Fruit fly (Drosophila melanogaster) whole organism, embryonic: ENCODE data around the gene Pp2C1.

ENCODE experiments used
- Abd-B ChIP-seq: fragments of 200-800 bp; sonication (Bioruptor generic); optimal IDR thresholded peaks from 2 replicates; lab custom pipeline; 2018; ENCODE audit warnings: missing biosample characterization, mild to moderate bottlenecking, missing genetic modification characterization, moderate library complexity
- CG10209 ChIP-seq: fragments of 200-800 bp; sonication (Bioruptor generic); optimal IDR thresholded peaks from 3 replicates; lab custom pipeline; 2017; ENCODE audit warnings: missing biosample characterization, mild to moderate bottlenecking, missing genetic modification characterization, missing genetic modification reagents
- CG11696 ChIP-seq: fragments of 200-800 bp; sonication (Bioruptor generic); IDR thresholded peaks from 2 replicates; pipeline ENCODE4 v1.3.6; 2022; ENCODE audit warnings: missing biosample characterization, missing genetic modification characterization
- CG1233 ChIP-seq: fragments of 200-800 bp; sonication (Bioruptor generic); optimal IDR thresholded peaks from 4 replicates; lab custom pipeline; 2018; ENCODE audit warnings: missing biosample characterization, mild to moderate bottlenecking, missing genetic modification characterization
- CG12769 ChIP-seq: fragments of 200-800 bp; sonication (Bioruptor generic); optimal IDR thresholded peaks from 2 replicates; lab custom pipeline; 2019; ENCODE audit warnings: missing biosample characterization, mild to moderate bottlenecking, missing genetic modification characterization, moderate library complexity
- CG16813 ChIP-seq: fragments of 200-800 bp; sonication (Bioruptor generic); IDR thresholded peaks from 3 replicates; pipeline ENCODE4 v1.3.6; 2022; ENCODE audit warnings: missing biosample characterization, missing genetic modification characterization; ENCODE audit not compliant: partially characterized antibody
- CG16863 ChIP-seq: fragments of 200-800 bp; sonication (Bioruptor generic); optimal IDR thresholded peaks from 3 replicates; lab custom pipeline; 2016; ENCODE audit warnings: missing biosample characterization, missing genetic modification characterization
- CG17568 ChIP-seq: fragments of 200-800 bp; sonication (Bioruptor generic); optimal IDR thresholded peaks from 2 replicates; lab custom pipeline; 2018; ENCODE audit warnings: missing biosample characterization, mild to moderate bottlenecking, missing genetic modification characterization, moderate library complexity
- CG17912 ChIP-seq: fragments of 200-800 bp; sonication (Bioruptor generic); optimal IDR thresholded peaks from 2 replicates; lab custom pipeline; 2018; ENCODE audit warnings: missing biosample characterization, mild to moderate bottlenecking, missing genetic modification characterization
- CG2199 ChIP-seq: fragments of 200-800 bp; sonication (Bioruptor generic); IDR thresholded peaks from 3 replicates; pipeline ENCODE4 v1.3.6; 2022; ENCODE audit warnings: missing biosample characterization, missing genetic modification characterization
- CG30431 ChIP-seq: fragments of 200-800 bp; sonication (Bioruptor generic); optimal IDR thresholded peaks from 2 replicates; lab custom pipeline; 2017; ENCODE audit warnings: missing biosample characterization, missing genetic modification characterization
- CG31365 ChIP-seq: fragments of 200-800 bp; sonication (Bioruptor generic); optimal IDR thresholded peaks from 2 replicates; lab custom pipeline; 2018; ENCODE audit warnings: missing biosample characterization, mild to moderate bottlenecking, missing genetic modification characterization
- CG34376 ChIP-seq: fragments of 200-800 bp; sonication (Bioruptor generic); optimal IDR thresholded peaks from 2 replicates; lab custom pipeline; 2018; ENCODE audit warnings: missing biosample characterization, mild to moderate bottlenecking, missing genetic modification characterization
- CG4617 ChIP-seq: fragments of 200-800 bp; sonication (Bioruptor generic); optimal IDR thresholded peaks from 3 replicates; lab custom pipeline; 2016; ENCODE audit warnings: missing biosample characterization, missing genetic modification characterization, borderline replicate concordance
- CG4730 ChIP-seq: fragments of 200-800 bp; sonication (Bioruptor generic); IDR thresholded peaks from 2 replicates; pipeline ENCODE4 v1.3.6; 2022; ENCODE audit warnings: missing biosample characterization, missing genetic modification characterization
- CG6765 ChIP-seq: fragments of 200-800 bp; sonication (Bioruptor generic); optimal IDR thresholded peaks from 3 replicates; lab custom pipeline; 2017; ENCODE audit warnings: missing biosample characterization, mild to moderate bottlenecking, missing genetic modification characterization
- CG8478 ChIP-seq: fragments of >200 bp; optimal IDR thresholded peaks from 2 replicates; lab custom pipeline; 2018
- CG9215 ChIP-seq: fragments of 200-800 bp; sonication (Bioruptor generic); IDR thresholded peaks from 2 replicates; pipeline ENCODE4 v1.3.6; 2022; ENCODE audit warnings: missing biosample characterization, missing genetic modification characterization
- CG9609 ChIP-seq: fragments of 200-800 bp; sonication (Bioruptor generic); optimal IDR thresholded peaks from 3 replicates; lab custom pipeline; 2016; ENCODE audit warnings: missing biosample characterization, missing genetic modification characterization
- CoRest ChIP-seq: fragments of 200-800 bp; sonication (Bioruptor generic); optimal IDR thresholded peaks from 3 replicates; lab custom pipeline; 2018; ENCODE audit warnings: missing biosample characterization, mild to moderate bottlenecking, missing genetic modification characterization, moderate library complexity
- Dref ChIP-seq: fragments of 200-800 bp; sonication (Bioruptor generic); IDR thresholded peaks from 2 replicates; pipeline ENCODE4 v1.3.6; 2022; ENCODE audit warnings: missing biosample characterization, missing genetic modification characterization
- Eip74EF ChIP-seq, 2 experiments: fragments of 200-800 bp in 1 of 2; fragments of >200 bp in 1 of 2; sonication (Bioruptor generic) in 1 of 2; optimal IDR thresholded peaks; 2 replicates each; lab custom pipeline; 2017 to 2019; ENCODE audit warnings: missing biosample characterization in 2 of 2, missing genetic modification characterization in 2 of 2, mild to moderate bottlenecking in 1 of 2, moderate library complexity in 1 of 2
- HmgZ ChIP-seq: fragments of 200-800 bp; sonication (Bioruptor generic); optimal IDR thresholded peaks from 2 replicates; lab custom pipeline; 2018; ENCODE audit warnings: missing biosample characterization, mild to moderate bottlenecking, missing genetic modification characterization
- Hr51 ChIP-seq, 2 experiments: fragments of 200-800 bp; sonication (Bioruptor generic); optimal IDR thresholded peaks; 2 replicates in 1 of 2; 3 replicates in 1 of 2; lab custom pipeline; 2016 to 2018; ENCODE audit warnings: missing biosample characterization in 2 of 2, missing genetic modification characterization in 2 of 2, mild to moderate bottlenecking in 1 of 2, moderate library complexity in 1 of 2
- Lim3 ChIP-seq: fragments of 200-800 bp; sonication (Bioruptor generic); IDR thresholded peaks from 2 replicates; pipeline ENCODE4 v1.3.6; 2022; ENCODE audit warnings: missing biosample characterization, missing genetic modification characterization
- Mrtf ChIP-seq: fragments of 200-800 bp; sonication (Bioruptor generic); IDR thresholded peaks from 3 replicates; pipeline ENCODE4 v1.3.6; 2022; ENCODE audit warnings: missing biosample characterization, missing genetic modification characterization
- NC2α ChIP-seq: fragments of 200-800 bp; sonication (Bioruptor generic); optimal IDR thresholded peaks from 2 replicates; lab custom pipeline; 2016; ENCODE audit warnings: missing biosample characterization, missing genetic modification characterization
- Oli ChIP-seq: fragments of 200-800 bp; sonication (Bioruptor generic); optimal IDR thresholded peaks from 2 replicates; lab custom pipeline; 2018; ENCODE audit warnings: missing biosample characterization, mild to moderate bottlenecking, missing genetic modification characterization, moderate library complexity
- Optix ChIP-seq: fragments of 200-800 bp; sonication (Bioruptor generic); IDR thresholded peaks from 3 replicates; pipeline ENCODE4 v1.3.6; 2022; ENCODE audit warnings: missing biosample characterization, missing genetic modification characterization
- Rfx ChIP-seq: fragments of 200-800 bp; sonication (Bioruptor generic); IDR thresholded peaks from 2 replicates; pipeline ENCODE4 v1.3.6; 2022; ENCODE audit warnings: missing biosample characterization, missing genetic modification characterization
- Rx ChIP-seq: fragments of 200-800 bp; sonication (Bioruptor generic); IDR thresholded peaks from 2 replicates; pipeline ENCODE4 v1.3.6; 2022; ENCODE audit warnings: missing biosample characterization, missing genetic modification characterization
- Six4 ChIP-seq: fragments of 200-800 bp; sonication (Bioruptor generic); optimal IDR thresholded peaks from 2 replicates; lab custom pipeline; 2016; ENCODE audit warnings: missing biosample characterization, missing genetic modification characterization
- Sox100B ChIP-seq: fragments of 200-800 bp; sonication (Bioruptor generic); optimal IDR thresholded peaks from 3 replicates; lab custom pipeline; 2018; ENCODE audit warnings: missing biosample characterization, mild to moderate bottlenecking, missing genetic modification characterization
- Taf1 ChIP-seq: fragments of 200-800 bp; sonication (Bioruptor generic); IDR thresholded peaks from 2 replicates; pipeline ENCODE4 v1.3.6; 2022; ENCODE audit warnings: missing biosample characterization, missing genetic modification characterization
- abd-A ChIP-seq: fragments of 200-800 bp; sonication (Bioruptor generic); optimal IDR thresholded peaks from 3 replicates; lab custom pipeline; 2019; ENCODE audit warnings: missing biosample characterization, mild to moderate bottlenecking, missing genetic modification characterization, moderate library complexity
- bab2 ChIP-seq: fragments of 200-800 bp; sonication (Bioruptor generic); optimal IDR thresholded peaks from 2 replicates; lab custom pipeline; 2016; ENCODE audit warnings: missing biosample characterization, missing genetic modification characterization
- cad ChIP-seq: fragments of >200 bp; optimal IDR thresholded peaks from 2 replicates; lab custom pipeline; 2017; ENCODE audit warnings: missing biosample characterization, missing genetic modification characterization
- chinmo ChIP-seq: fragments of 200-800 bp; sonication (Bioruptor generic); IDR thresholded peaks from 4 replicates; pipeline ENCODE4 v1.3.6; 2022; ENCODE audit warnings: missing biosample characterization, missing genetic modification characterization; ENCODE audit not compliant: partially characterized antibody
- dmrt99B ChIP-seq: fragments of 200-800 bp; sonication (Bioruptor generic); optimal IDR thresholded peaks from 2 replicates; lab custom pipeline; 2018; ENCODE audit warnings: missing biosample characterization, mild to moderate bottlenecking, missing genetic modification characterization, moderate library complexity
- ewg ChIP-seq: fragments of 200-800 bp; sonication (Bioruptor generic); optimal IDR thresholded peaks from 3 replicates; lab custom pipeline; 2017; ENCODE audit warnings: mild to moderate bottlenecking, missing biosample characterization, missing genetic modification reagents, missing genetic modification characterization
- inv ChIP-seq: fragments of 200-800 bp; sonication (Bioruptor generic); IDR thresholded peaks from 2 replicates; pipeline ENCODE4 v1.3.6; 2022; ENCODE audit warnings: missing biosample characterization, missing genetic modification characterization; ENCODE audit not compliant: partially characterized antibody
- lbe ChIP-seq: fragments of 200-800 bp; sonication (Bioruptor generic); optimal IDR thresholded peaks from 2 replicates; lab custom pipeline; 2016; ENCODE audit warnings: missing biosample characterization, mild to moderate bottlenecking, missing genetic modification characterization
- mld ChIP-seq: fragments of 200-800 bp; sonication (Bioruptor generic); IDR thresholded peaks from 3 replicates; pipeline ENCODE4 v1.3.6; 2022; ENCODE audit warnings: missing biosample characterization, missing genetic modification characterization; ENCODE audit not compliant: partially characterized antibody
- nom ChIP-seq: fragments of 200-800 bp; sonication (Bioruptor generic); optimal IDR thresholded peaks from 2 replicates; lab custom pipeline; 2017; ENCODE audit warnings: missing biosample characterization, missing genetic modification characterization, mild to moderate bottlenecking, moderate library complexity, missing genetic modification reagents
- sens-2 ChIP-seq: fragments of 200-800 bp; sonication (Bioruptor generic); IDR thresholded peaks from 2 replicates; pipeline ENCODE4 v1.3.6; 2022; ENCODE audit warnings: missing biosample characterization, missing genetic modification characterization
- slou ChIP-seq: fragments of 200-800 bp; sonication (Bioruptor generic); optimal IDR thresholded peaks from 3 replicates; lab custom pipeline; 2016; ENCODE audit warnings: missing biosample characterization, missing genetic modification characterization
- ssp ChIP-seq: fragments of 200-800 bp; sonication (Bioruptor generic); IDR thresholded peaks from 2 replicates; pipeline ENCODE4 v1.3.6; 2022; ENCODE audit warnings: missing biosample characterization, missing genetic modification characterization
- sug ChIP-seq: fragments of 200-800 bp; optimal IDR thresholded peaks from 2 replicates; lab custom pipeline; 2019; ENCODE audit warnings: missing biosample characterization, mild to moderate bottlenecking, missing genetic modification characterization, moderate library complexity
- tin ChIP-seq: fragments of 200-800 bp; sonication (Bioruptor generic); optimal IDR thresholded peaks from 3 replicates; lab custom pipeline; 2016; ENCODE audit warnings: missing biosample characterization, missing genetic modification characterization

Gene Pp2C1

DNA sequence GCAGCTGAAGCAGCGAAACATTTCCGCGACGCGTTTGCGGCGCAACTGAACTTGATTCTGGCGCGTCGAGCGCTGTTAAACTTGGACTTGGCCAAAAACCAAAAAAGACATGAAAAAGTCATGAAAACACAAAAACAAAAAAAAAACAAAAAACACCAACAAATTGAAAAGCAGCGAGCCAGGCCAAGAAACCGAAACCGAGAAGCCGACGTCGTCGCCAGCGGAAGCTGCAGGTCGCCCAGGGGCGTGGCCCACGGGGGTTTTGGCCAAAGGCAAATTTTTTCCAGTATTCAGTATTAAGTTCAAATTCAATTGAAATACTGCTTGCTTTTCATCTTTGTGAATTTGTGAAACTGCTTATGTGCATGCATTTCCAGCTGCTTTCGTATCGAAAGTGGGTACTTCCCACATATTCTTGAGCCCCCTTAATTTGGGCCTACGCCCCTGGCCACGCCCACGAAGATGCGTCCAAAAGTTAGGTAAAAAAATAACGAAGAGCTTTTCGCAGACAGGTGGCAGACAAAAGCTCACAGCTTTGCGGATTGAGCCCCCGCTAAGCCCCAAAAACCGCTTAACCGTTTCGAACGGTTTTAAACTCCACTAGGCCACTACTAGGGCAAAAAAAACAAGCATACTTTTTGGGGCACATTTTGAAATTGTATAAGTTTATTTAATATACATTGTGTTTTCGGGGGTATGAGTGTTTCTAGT is 19.9 kb downstream of the Pp2C1 start, which contains the start of gene CG3009 (continued):
- TF ChIP-seq Sox100B (GFP tag; lab: Kevin White, UChicago) (peak; percentile 95), CG12769 (tag; lab: Kevin White, UChicago) (peak; percentile 98), Oli (tag; lab: Kevin White, UChicago) (peak; percentile 97), sug (peak; percentile 97), inv (GFP tag; lab: Robert Waterston, UW) (no peak), Rfx (peak; percentile 99), dmrt99B (tag; lab: Kevin White, UChicago) (peak; percentile 98), lbe (peak; percentile 90), CG16863 (GFP tag; lab: Kevin White, UChicago) (peak; percentile 97), bab2 (GFP tag; lab: Kevin White, UChicago) (peak; percentile 97), ewg (GFP tag; lab: Kevin White, UChicago) (peak; percentile 94), CoRest (tag; lab: Kevin White, UChicago) (peak; percentile 97), CG17568 (GFP tag; lab: Kevin White, UChicago) (peak; percentile 95), abd-A (tag; lab: Kevin White, UChicago) (peak; percentile 85), Dref (peak; percentile 41; the same call in 1 of the 2 replicates), chinmo (GFP tag; lab: Robert Waterston, UW) (peak; percentile 81; the same call in 1 of the 4 replicates), slou (GFP tag; lab: Kevin White, UChicago) (peak; percentile 94), Mrtf (peak; percentile 98), Optix (peak; percentile 98), Six4 (GFP tag; lab: Kevin White, UChicago) (peak; percentile 95), CG4617 (GFP tag; lab: Kevin White, UChicago) (peak; percentile 96), Hr51 (GFP tag; optimal IDR thresholded peaks at IDR 0.05; lab: Kevin White, UChicago) (peak; percentile 98), HmgZ (peak; percentile 99), CG30431 (GFP tag; lab: Kevin White, UChicago) (peak; percentile 93), Rx (GFP tag; lab: Robert Waterston, UW) (peak; percentile 94), CG9609 (GFP tag; lab: Kevin White, UChicago) (peak; percentile 98), CG31365 (peak; percentile 92), CG1233 (GFP tag; lab: Kevin White, UChicago) (peak; percentile 95), CG34376 (GFP tag; lab: Kevin White, UChicago) (peak; percentile 99), CG6765 (GFP tag; lab: Kevin White, UChicago) (peak; percentile 98), CG16813 (GFP tag; lab: Robert Waterston, UW) (no peak), cad (no peak), NC2α (GFP tag; lab: Kevin White, UChicago) (peak; percentile 92), Taf1 (peak; percentile 95), mld (GFP tag; lab: Robert Waterston, UW) (no peak), CG8478 (lab: Kevin White, UChicago) (no peak), Lim3 (GFP tag; lab: Robert Waterston, UW) (peak; percentile 89), CG9215 (peak; percentile 96), nom (GFP tag; lab: Kevin White, UChicago) (peak; percentile 96), CG17912 (GFP tag; lab: Kevin White, UChicago) (peak; percentile 74), sens-2 (GFP tag; lab: Robert Waterston, UW) (peak; percentile 92), Abd-B (GFP tag; lab: Kevin White, UChicago) (peak; percentile 95), Eip74EF (GFP tag; optimal IDR thresholded peaks at IDR 0.05; lab: Kevin White, UChicago) (peak in 1 of 2 experiments; percentile 97), CG11696 (peak; percentile 90), tin (peak; percentile 98), CG10209 (GFP tag; lab: Kevin White, UChicago) (peak; percentile 97), CG4730 (GFP tag; lab: Robert Waterston, UW) (peak; percentile 95), CG2199 (GFP tag; lab: Robert Waterston, UW) (peak; percentile 96), ssp (GFP tag; lab: Robert Waterston, UW) (peak; percentile 90)
